Fruit fly (Drosophila melanogaster) whole organism, embryonic: Measurements from ENCODE around the gene CG34462.

Experiments
- Atf6 ChIP-seq: fragments of 200-800 bp; sonication (Bioruptor generic); IDR thresholded peaks from 2 replicates; pipeline ENCODE4 v1.3.6; 2022; ENCODE audit warnings: missing biosample characterization, missing genetic modification characterization
- B-H2 ChIP-seq: fragments of 200-800 bp; sonication (Bioruptor generic); optimal IDR thresholded peaks from 2 replicates; lab custom pipeline; 2018; ENCODE audit warnings: missing biosample characterization, mild to moderate bottlenecking, missing genetic modification characterization
- CG10209 ChIP-seq: fragments of 200-800 bp; sonication (Bioruptor generic); optimal IDR thresholded peaks from 3 replicates; lab custom pipeline; 2017; ENCODE audit warnings: missing biosample characterization, mild to moderate bottlenecking, missing genetic modification characterization, missing genetic modification reagents
- CG10959 ChIP-seq: fragments of 200-800 bp; sonication (Bioruptor generic); IDR thresholded peaks from 2 replicates; pipeline ENCODE4 v1.3.6; 2022; ENCODE audit warnings: missing biosample characterization, missing genetic modification characterization
- CG12071 ChIP-seq: fragments of 200-800 bp; sonication (Bioruptor generic); optimal IDR thresholded peaks from 3 replicates; lab custom pipeline; 2018; ENCODE audit warnings: missing biosample characterization, mild to moderate bottlenecking, missing genetic modification characterization
- CG12942 ChIP-seq: fragments of 200-800 bp; sonication (Bioruptor generic); optimal IDR thresholded peaks from 3 replicates; lab custom pipeline; 2016; ENCODE audit warnings: missing biosample characterization, missing genetic modification characterization
- CG13775 ChIP-seq: fragments of 200-800 bp; sonication (Bioruptor generic); optimal IDR thresholded peaks from 3 replicates; lab custom pipeline; 2017; ENCODE audit warnings: missing biosample characterization, mild to moderate bottlenecking, missing genetic modification characterization
- CG14667 ChIP-seq: fragments of 200-800 bp; sonication (Bioruptor generic); IDR thresholded peaks from 2 replicates; pipeline ENCODE4 v1.3.6; 2022; ENCODE audit warnings: missing biosample characterization, missing genetic modification characterization
- CG16813 ChIP-seq: fragments of 200-800 bp; sonication (Bioruptor generic); IDR thresholded peaks from 3 replicates; pipeline ENCODE4 v1.3.6; 2022; ENCODE audit warnings: missing biosample characterization, missing genetic modification characterization; ENCODE audit not compliant: partially characterized antibody
- CG17361 ChIP-seq: fragments of 200-800 bp; sonication (Bioruptor generic); IDR thresholded peaks from 3 replicates; pipeline ENCODE4 v1.3.6; 2022; ENCODE audit warnings: missing biosample characterization, missing genetic modification characterization
- CG17568 ChIP-seq: fragments of 200-800 bp; sonication (Bioruptor generic); optimal IDR thresholded peaks from 2 replicates; lab custom pipeline; 2018; ENCODE audit warnings: missing biosample characterization, mild to moderate bottlenecking, missing genetic modification characterization, moderate library complexity
- CG18599 ChIP-seq: fragments of 200-800 bp; sonication (Bioruptor generic); optimal IDR thresholded peaks from 3 replicates; lab custom pipeline; 2017; ENCODE audit warnings: missing biosample characterization, missing genetic modification characterization, mild to moderate bottlenecking, moderate library complexity, missing genetic modification reagents
- CG2889 ChIP-seq: fragments of 200-800 bp; sonication (Bioruptor generic); IDR thresholded peaks from 3 replicates; pipeline ENCODE4 v1.3.6; 2022; ENCODE audit warnings: missing biosample characterization, missing genetic modification characterization
- CG30431 ChIP-seq: fragments of 200-800 bp; sonication (Bioruptor generic); optimal IDR thresholded peaks from 2 replicates; lab custom pipeline; 2017; ENCODE audit warnings: missing biosample characterization, missing genetic modification characterization
- CG31388 ChIP-seq: fragments of 200-800 bp; sonication (Bioruptor generic); optimal IDR thresholded peaks from 2 replicates; lab custom pipeline; 2016; ENCODE audit warnings: missing biosample characterization, missing genetic modification characterization
- CG33557 ChIP-seq: fragments of 200-800 bp; sonication (Bioruptor generic); optimal IDR thresholded peaks from 2 replicates; lab custom pipeline; 2019; ENCODE audit warnings: missing biosample characterization, mild to moderate bottlenecking, missing genetic modification characterization, moderate library complexity
- CG34376 ChIP-seq: fragments of 200-800 bp; sonication (Bioruptor generic); optimal IDR thresholded peaks from 2 replicates; lab custom pipeline; 2018; ENCODE audit warnings: missing biosample characterization, mild to moderate bottlenecking, missing genetic modification characterization
- CG34422 ChIP-seq: fragments of 200-800 bp; sonication (Bioruptor generic); IDR thresholded peaks from 3 replicates; pipeline ENCODE4 v1.3.6; 2022; ENCODE audit warnings: missing biosample characterization, missing genetic modification characterization
- CG4360 ChIP-seq: fragments of 200-800 bp; sonication (Bioruptor generic); IDR thresholded peaks from 2 replicates; pipeline ENCODE4 v1.3.6; 2022; ENCODE audit warnings: missing biosample characterization, missing genetic modification characterization
- CG7556 ChIP-seq: fragments of 200-800 bp; sonication (Bioruptor generic); optimal IDR thresholded peaks from 2 replicates; lab custom pipeline; 2017; ENCODE audit warnings: missing biosample characterization, mild to moderate bottlenecking, missing genetic modification characterization
- CG7745 ChIP-seq: fragments of 200-800 bp; sonication (Bioruptor generic); optimal IDR thresholded peaks from 2 replicates; lab custom pipeline; 2018; ENCODE audit warnings: missing biosample characterization, mild to moderate bottlenecking, missing genetic modification characterization, moderate library complexity
- CG8281 ChIP-seq: fragments of 200-800 bp; sonication (Bioruptor generic); optimal IDR thresholded peaks from 2 replicates; lab custom pipeline; 2018; ENCODE audit warnings: missing biosample characterization, mild to moderate bottlenecking, missing genetic modification characterization, moderate library complexity
- CHES-1-like ChIP-seq: fragments of 200-800 bp; sonication (Bioruptor generic); optimal IDR thresholded peaks from 2 replicates; lab custom pipeline; 2016; ENCODE audit warnings: missing biosample characterization, missing genetic modification characterization
- Camta ChIP-seq: fragments of 200-800 bp; sonication (Bioruptor generic); optimal IDR thresholded peaks from 2 replicates; lab custom pipeline; 2016; ENCODE audit warnings: missing biosample characterization, missing genetic modification characterization
- Chrac-16 ChIP-seq: fragments of 200-800 bp; sonication (Bioruptor generic); optimal IDR thresholded peaks from 3 replicates; lab custom pipeline; 2016; ENCODE audit warnings: missing biosample characterization, missing genetic modification characterization
- Dad ChIP-seq: fragments of 200-800 bp; sonication (Bioruptor generic); optimal IDR thresholded peaks from 3 replicates; lab custom pipeline; 2016; ENCODE audit warnings: missing biosample characterization, missing genetic modification characterization
- Elba2 ChIP-seq: fragments of 200-800 bp; sonication (Bioruptor generic); optimal IDR thresholded peaks from 3 replicates; lab custom pipeline; 2016; ENCODE audit warnings: missing biosample characterization, missing genetic modification characterization
- HLH3B ChIP-seq: fragments of 200-800 bp; sonication (Bioruptor generic); IDR thresholded peaks from 2 replicates; pipeline ENCODE4 v1.3.6; 2022; ENCODE audit warnings: missing biosample characterization, missing genetic modification characterization
- Lpt ChIP-seq: fragments of >200 bp; optimal IDR thresholded peaks from 2 replicates; lab custom pipeline; 2018; ENCODE audit warnings: missing biosample characterization, missing genetic modification characterization
- MESR4 ChIP-seq: fragments of 200-800 bp; sonication (Bioruptor generic); optimal IDR thresholded peaks from 2 replicates; lab custom pipeline; 2018; ENCODE audit warnings: missing biosample characterization, mild to moderate bottlenecking, missing genetic modification characterization, moderate library complexity
- Sry-δ ChIP-seq: fragments of 200-800 bp; sonication (Bioruptor generic); optimal IDR thresholded peaks from 2 replicates; lab custom pipeline; 2016; ENCODE audit warnings: missing biosample characterization, missing genetic modification characterization
- ara ChIP-seq: fragments of 200-800 bp; sonication (Bioruptor generic); IDR thresholded peaks from 2 replicates; pipeline ENCODE4 v1.3.6; 2022; ENCODE audit warnings: missing biosample characterization, missing genetic modification characterization
- ase ChIP-seq: fragments of 200-800 bp; sonication (Bioruptor generic); IDR thresholded peaks from 3 replicates; pipeline ENCODE4 v1.3.6; 2022; ENCODE audit warnings: missing biosample characterization, missing genetic modification characterization
- caup ChIP-seq: fragments of 200-800 bp; sonication (Bioruptor generic); optimal IDR thresholded peaks from 3 replicates; lab custom pipeline; 2017; ENCODE audit warnings: missing biosample characterization, mild to moderate bottlenecking, missing genetic modification characterization, moderate library complexity; ENCODE audit not compliant: severe bottlenecking
- crol ChIP-seq: fragments of 200-800 bp; sonication (Bioruptor generic); IDR thresholded peaks from 2 replicates; pipeline ENCODE4 v1.3.6; 2022; ENCODE audit warnings: missing biosample characterization, missing genetic modification characterization
- emc ChIP-seq: fragments of 200-800 bp; sonication (Bioruptor generic); optimal IDR thresholded peaks from 2 replicates; lab custom pipeline; 2016; ENCODE audit warnings: missing biosample characterization, missing genetic modification characterization
- fd96Cb ChIP-seq: fragments of 200-800 bp; sonication (Bioruptor generic); optimal IDR thresholded peaks from 2 replicates; lab custom pipeline; 2018; ENCODE audit warnings: missing biosample characterization, mild to moderate bottlenecking, missing genetic modification characterization, moderate library complexity
- ftz-f1 ChIP-seq: fragments of 200-800 bp; sonication (Bioruptor generic); optimal IDR thresholded peaks from 2 replicates; lab custom pipeline; 2016; ENCODE audit warnings: missing biosample characterization, missing genetic modification characterization
- hkb ChIP-seq, 2 experiments: fragments of 200-800 bp in 1 of 2; fragments of >200 bp in 1 of 2; sonication (Bioruptor generic) in 1 of 2; IDR thresholded peaks in 1 of 2; optimal IDR thresholded peaks in 1 of 2; 2 replicates each; pipeline versions ENCODE4 v1.3.6 to Lab custom; 2017 to 2022; ENCODE audit warnings: missing biosample characterization in 1 of 2, missing genetic modification characterization in 1 of 2
- insv ChIP-seq, 2 experiments: fragments of 200-800 bp; sonication (Bioruptor generic); optimal IDR thresholded peaks; 3 replicates each; lab custom pipeline; 2016 to 2018; ENCODE audit warnings: missing biosample characterization in 2 of 2, missing genetic modification characterization in 2 of 2
- inv ChIP-seq: fragments of 200-800 bp; sonication (Bioruptor generic); IDR thresholded peaks from 2 replicates; pipeline ENCODE4 v1.3.6; 2022; ENCODE audit warnings: missing biosample characterization, missing genetic modification characterization; ENCODE audit not compliant: partially characterized antibody
- kni ChIP-seq: fragments of 200-800 bp; sonication (Bioruptor generic); optimal IDR thresholded peaks from 3 replicates; lab custom pipeline; 2017; ENCODE audit warnings: mild to moderate bottlenecking, missing biosample characterization, missing genetic modification reagents, missing genetic modification characterization
- ranshi ChIP-seq: fragments of 200-800 bp; sonication (Bioruptor generic); IDR thresholded peaks from 2 replicates; pipeline ENCODE4 v1.3.6; 2022; ENCODE audit warnings: missing biosample characterization, missing genetic modification characterization
- seq ChIP-seq: fragments of 200-800 bp; sonication (Bioruptor generic); IDR thresholded peaks from 2 replicates; pipeline ENCODE4 v1.3.6; 2022; ENCODE audit warnings: missing biosample characterization, missing genetic modification characterization
- sisA ChIP-seq: fragments of 200-800 bp; sonication (Bioruptor generic); IDR thresholded peaks from 2 replicates; pipeline ENCODE4 v1.3.6; 2022; ENCODE audit warnings: missing biosample characterization, missing genetic modification characterization
- tna ChIP-seq: fragments of 200-800 bp; sonication (Bioruptor generic); IDR thresholded peaks from 2 replicates; pipeline ENCODE4 v1.3.6; 2022; ENCODE audit warnings: missing biosample characterization, missing genetic modification characterization; ENCODE audit not compliant: partially characterized antibody
- unc-4 ChIP-seq: fragments of 200-800 bp; sonication (Bioruptor generic); IDR thresholded peaks from 2 replicates; pipeline ENCODE4 v1.3.6; 2022; ENCODE audit warnings: missing biosample characterization, missing genetic modification characterization; ENCODE audit not compliant: partially characterized antibody

Gene CG34462

dm6 chr3L:8299224-8300130, 28.9 kb upstream of the CG34462 start, which contains the start of the genes Arl5 and CG13671 (continued):
- TF ChIP-seq Atf6 (peak; percentile 68), kni (peak; percentile 60), CHES-1-like (peak; percentile 23), Sry-δ (peak; percentile 68), CG17568 (GFP tag; lab: Kevin White, UChicago) (no peak), CG13775 (GFP tag; lab: Kevin White, UChicago) (peak; percentile 81), CG31388 (GFP tag; lab: Kevin White, UChicago) (peak; percentile 70), caup (peak; percentile 74), MESR4 (GFP tag; lab: Kevin White, UChicago) (peak; percentile 83), ase (GFP tag; lab: Robert Waterston, UW) (peak; percentile 75), CG14667 (GFP tag; lab: Robert Waterston, UW) (peak; percentile 63), crol (GFP tag; lab: Robert Waterston, UW) (no peak; the same call in 1 of the 2 replicates), hkb (optimal IDR thresholded peaks at IDR 0.05; lab: Kevin White, UChicago) (no peak), hkb (GFP tag; IDR thresholded peaks at IDR 0.05; lab: Robert Waterston, UW) (peak; percentile 73), CG17361 (peak; percentile 85; the same call in 2 of the 3 replicates), tna (no peak), ara (GFP tag; lab: Robert Waterston, UW) (peak; percentile 67; the same call in 1 of the 2 replicates), emc (GFP tag; lab: Kevin White, UChicago) (no peak), sisA (GFP tag; lab: Robert Waterston, UW) (peak; percentile 85), CG18599 (peak; percentile 83), Elba2 (GFP tag; lab: Kevin White, UChicago) (peak; percentile 54), CG12071 (GFP tag; lab: Kevin White, UChicago) (no peak), Dad (GFP tag; lab: Kevin White, UChicago) (peak; percentile 44), fd96Cb (tag; lab: Kevin White, UChicago) (peak; percentile 67), CG2889 (GFP tag; lab: Robert Waterston, UW) (peak; percentile 68; the same call in 1 of the 3 replicates), CG34376 (GFP tag; lab: Kevin White, UChicago) (peak; percentile 75), CG33557 (GFP tag; lab: Kevin White, UChicago) (peak; percentile 36), unc-4 (GFP tag; lab: Robert Waterston, UW) (peak; percentile 80), CG7556 (GFP tag; lab: Kevin White, UChicago) (peak; percentile 75), CG30431 (GFP tag; lab: Kevin White, UChicago) (peak; percentile 61), ranshi (GFP tag; lab: Robert Waterston, UW) (peak; percentile 82; the same call in 1 of the 2 replicates), CG34422 (GFP tag; lab: Robert Waterston, UW) (peak; percentile 78), CG10209 (GFP tag; lab: Kevin White, UChicago) (peak; percentile 76), CG7745 (peak; percentile 99), Camta (GFP tag; lab: Kevin White, UChicago) (peak; percentile 47), inv (GFP tag; lab: Robert Waterston, UW) (peak; percentile 63), seq (peak; percentile 66; the same call in 1 of the 2 replicates), CG10959 (peak; percentile 23; the same call in 1 of the 2 replicates), CG4360 (GFP tag; lab: Robert Waterston, UW) (peak; percentile 85), CG8281 (tag; lab: Kevin White, UChicago) (no peak), CG12942 (peak; percentile 86), HLH3B (peak; percentile 79), CG16813 (peak; percentile 77), ftz-f1 (GFP tag; lab: Kevin White, UChicago) (peak; percentile 74), Chrac-16 (GFP tag; lab: Kevin White, UChicago) (peak; percentile 86), B-H2 (GFP tag; lab: Kevin White, UChicago) (peak; percentile 37), insv (GFP tag; optimal IDR thresholded peaks at IDR 0.05; lab: Kevin White, UChicago) (peak in 1 of 2 experiments; percentile 11), Lpt (GFP tag; lab: Kevin White, UChicago) (no peak)
